Fruit fly (Drosophila melanogaster) whole organism, adult: ENCODE data around the gene CG5440.

Experiments
- CG12768 ChIP-seq: fragments of 200-800 bp; sonication (Bioruptor generic); optimal IDR thresholded peaks from 2 replicates; lab custom pipeline; 2017; ENCODE audit warnings: missing biosample characterization, missing genetic modification characterization, mild to moderate bottlenecking, moderate library complexity, missing genetic modification reagents
- CG14711 ChIP-seq: fragments of 200-800 bp; sonication (Bioruptor generic); optimal IDR thresholded peaks from 2 replicates; lab custom pipeline; 2018; ENCODE audit warnings: missing biosample characterization, mild to moderate bottlenecking, missing genetic modification characterization, moderate library complexity
- CG33017 ChIP-seq: fragments of 200-800 bp; sonication (Bioruptor generic); optimal IDR thresholded peaks from 2 replicates; lab custom pipeline; 2018; ENCODE audit warnings: missing biosample characterization, mild to moderate bottlenecking, missing genetic modification characterization, moderate library complexity
- CG5204 ChIP-seq: fragments of 200-800 bp; sonication (Bioruptor generic); optimal IDR thresholded peaks from 2 replicates; lab custom pipeline; 2016; ENCODE audit warnings: missing biosample characterization, missing genetic modification characterization
- CG7045 ChIP-seq: fragments of 200-800 bp; sonication (Bioruptor generic); optimal IDR thresholded peaks from 2 replicates; lab custom pipeline; 2017; ENCODE audit warnings: missing biosample characterization, mild to moderate bottlenecking, missing genetic modification characterization
- Clk ChIP-seq: fragments of 200-800 bp; sonication (Bioruptor generic); optimal IDR thresholded peaks from 2 replicates; lab custom pipeline; 2017; ENCODE audit warnings: missing biosample characterization, missing genetic modification characterization
- Hr96 ChIP-seq: fragments of 200-800 bp; sonication (Bioruptor generic); optimal IDR thresholded peaks from 2 replicates; lab custom pipeline; 2016; ENCODE audit warnings: missing biosample characterization, missing genetic modification characterization
- Mnt ChIP-seq: fragments of 200-800 bp; sonication (Bioruptor generic); optimal IDR thresholded peaks from 2 replicates; lab custom pipeline; 2016; ENCODE audit warnings: missing biosample characterization, mild to moderate bottlenecking, missing genetic modification characterization
- cic ChIP-seq: fragments of 200-800 bp; sonication (Bioruptor generic); optimal IDR thresholded peaks from 2 replicates; lab custom pipeline; 2017; ENCODE audit warnings: missing biosample characterization, mild to moderate bottlenecking, missing genetic modification characterization, moderate library complexity
- cnc ChIP-seq, 2 experiments: fragments of >200 bp; optimal IDR thresholded peaks; 2 replicates each; lab custom pipeline; 2017
- kay ChIP-seq: fragments of 200-800 bp; sonication (Bioruptor generic); peaks from one replicate; lab custom pipeline; 2016; ENCODE audit warnings: missing biosample characterization, missing genetic modification characterization, borderline replicate concordance
- ovo ChIP-seq: fragments of 200-800 bp; sonication (Bioruptor generic); optimal IDR thresholded peaks from 2 replicates; lab custom pipeline; 2016; ENCODE audit warnings: missing biosample characterization, missing genetic modification characterization
- pad ChIP-seq: fragments of 200-800 bp; sonication (Bioruptor generic); optimal IDR thresholded peaks from 3 replicates; lab custom pipeline; 2017; ENCODE audit warnings: missing biosample characterization, missing genetic modification characterization, mild to moderate bottlenecking, moderate library complexity, missing genetic modification reagents

DNA sequence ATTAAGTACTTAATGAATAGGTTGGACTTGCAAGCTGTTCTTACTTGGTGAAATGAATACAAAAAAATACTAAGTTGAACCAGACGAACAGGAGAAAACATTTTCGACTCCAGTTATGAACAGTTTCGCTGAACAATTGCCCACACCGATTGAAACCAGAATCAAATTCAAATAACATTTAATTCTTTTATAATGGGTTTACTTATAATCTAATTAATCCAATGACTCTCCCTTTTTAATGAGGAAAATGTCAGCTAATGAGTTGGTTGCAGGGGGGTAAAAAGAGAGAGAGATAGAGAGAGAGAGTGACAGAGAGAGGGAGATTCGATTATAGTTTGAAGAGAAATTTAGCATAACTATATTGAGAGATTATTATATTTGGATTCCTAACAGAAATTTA lies 8.1 kb downstream of the CG5440 start, which contains the start of gene CG33923:
- TF ChIP-seq Mnt: no peak
- TF ChIP-seq CG14711 (tag; lab: Kevin White, UChicago): no peak
- no peak for TF ChIP-seq CG12768 (GFP tag; lab: Kevin White, UChicago)
- no peak for TF ChIP-seq pad (GFP tag; lab: Kevin White, UChicago)
- TF ChIP-seq CG5204 (GFP tag; lab: Kevin White, UChicago): no peak
- TF ChIP-seq CG7045 (GFP tag; lab: Kevin White, UChicago): no peak
- no peak for TF ChIP-seq ovo (GFP tag; lab: Kevin White, UChicago)
- no peak for TF ChIP-seq kay (GFP tag; lab: Kevin White, UChicago)
- no peak for TF ChIP-seq CG33017 (tag; lab: Kevin White, UChicago)
- no peak for TF ChIP-seq cic (GFP tag; lab: Kevin White, UChicago)
- no peak for TF ChIP-seq Clk (GFP tag; lab: Kevin White, UChicago)
- TF ChIP-seq Hr96 (GFP tag; lab: Kevin White, UChicago): no peak
- no peak for TF ChIP-seq cnc (optimal IDR thresholded peaks at IDR 0.05; lab: Kevin White, UChicago)
